Fruit fly (Drosophila melanogaster) whole organism, embryonic: ENCODE data around the gene CG42525.
A peak's percentile ranks its signal among the peaks of the same experiment; 100 is the strongest.

Experiments used
- Abd-B ChIP-seq: fragments of 200-800 bp; sonication (Bioruptor generic); optimal IDR thresholded peaks from 2 replicates; lab custom pipeline; 2018; ENCODE audit warnings: missing biosample characterization, mild to moderate bottlenecking, missing genetic modification characterization, moderate library complexity
- Aef1 ChIP-seq: fragments of 200-800 bp; sonication (Bioruptor generic); IDR thresholded peaks from 3 replicates; pipeline ENCODE4 v1.3.6; 2022; ENCODE audit warnings: missing biosample characterization, missing genetic modification characterization
- Blimp-1 ChIP-seq: fragments of 200-800 bp; sonication (Bioruptor generic); optimal IDR thresholded peaks from 3 replicates; lab custom pipeline; 2018; ENCODE audit warnings: missing biosample characterization, missing genetic modification characterization, mild to moderate bottlenecking, moderate library complexity, missing genetic modification reagents
- Bteb2 ChIP-seq: fragments of 200-800 bp; sonication (Bioruptor generic); optimal IDR thresholded peaks from 2 replicates; lab custom pipeline; 2016; ENCODE audit warnings: missing biosample characterization, missing genetic modification characterization
- CG10274 ChIP-seq: fragments of 200-800 bp; sonication (Bioruptor generic); optimal IDR thresholded peaks from 3 replicates; lab custom pipeline; 2017; ENCODE audit warnings: missing biosample characterization, mild to moderate bottlenecking, missing genetic modification characterization
- CG11398 ChIP-seq: fragments of 200-800 bp; sonication (Bioruptor generic); optimal IDR thresholded peaks from 2 replicates; lab custom pipeline; 2016; ENCODE audit warnings: missing biosample characterization, missing genetic modification characterization
- CG11723 ChIP-seq: fragments of 200-800 bp; sonication (Bioruptor generic); optimal IDR thresholded peaks from 2 replicates; lab custom pipeline; 2017; ENCODE audit warnings: missing biosample characterization, mild to moderate bottlenecking, missing genetic modification characterization
- CG15269 ChIP-seq: fragments of 200-800 bp; sonication (Bioruptor generic); optimal IDR thresholded peaks from 2 replicates; lab custom pipeline; 2018; ENCODE audit warnings: missing biosample characterization, mild to moderate bottlenecking, missing genetic modification characterization, moderate library complexity
- CG16863 ChIP-seq: fragments of 200-800 bp; sonication (Bioruptor generic); optimal IDR thresholded peaks from 3 replicates; lab custom pipeline; 2016; ENCODE audit warnings: missing biosample characterization, missing genetic modification characterization
- CG18262 ChIP-seq: fragments of 200-800 bp; optimal IDR thresholded peaks from 3 replicates; lab custom pipeline; 2019; ENCODE audit warnings: missing biosample characterization, mild to moderate bottlenecking, missing genetic modification characterization, moderate library complexity
- CG30403 ChIP-seq: fragments of 200-800 bp; sonication (Bioruptor generic); optimal IDR thresholded peaks from 3 replicates; lab custom pipeline; 2016; ENCODE audit warnings: missing biosample characterization, missing genetic modification characterization
- CG34376 ChIP-seq: fragments of 200-800 bp; sonication (Bioruptor generic); optimal IDR thresholded peaks from 2 replicates; lab custom pipeline; 2018; ENCODE audit warnings: missing biosample characterization, mild to moderate bottlenecking, missing genetic modification characterization
- CG4707 ChIP-seq: fragments of 200-800 bp; sonication (Bioruptor generic); optimal IDR thresholded peaks from 2 replicates; lab custom pipeline; 2018; ENCODE audit warnings: missing biosample characterization, mild to moderate bottlenecking, missing genetic modification characterization, moderate library complexity
- CG6683 ChIP-seq: fragments of 200-800 bp; sonication (Bioruptor generic); optimal IDR thresholded peaks from 2 replicates; lab custom pipeline; 2017; ENCODE audit warnings: missing biosample characterization, mild to moderate bottlenecking, missing genetic modification characterization, missing genetic modification reagents
- CG7357 ChIP-seq: fragments of 200-800 bp; sonication (Bioruptor generic); IDR thresholded peaks from 3 replicates; pipeline ENCODE4 v1.3.6; 2022; ENCODE audit warnings: missing biosample characterization, missing genetic modification characterization
- CG7839 ChIP-seq: fragments of 200-800 bp; sonication (Bioruptor generic); optimal IDR thresholded peaks from 3 replicates; lab custom pipeline; 2018; ENCODE audit warnings: missing biosample characterization, mild to moderate bottlenecking, missing genetic modification characterization, moderate library complexity
- CG8359 ChIP-seq: fragments of 200-800 bp; sonication (Bioruptor generic); optimal IDR thresholded peaks from 2 replicates; lab custom pipeline; 2017; ENCODE audit warnings: missing biosample characterization, mild to moderate bottlenecking, missing genetic modification characterization, borderline replicate concordance
- CG8765 ChIP-seq: fragments of 200-800 bp; sonication (Bioruptor generic); IDR thresholded peaks from 2 replicates; pipeline ENCODE4 v1.3.6; 2022; ENCODE audit warnings: missing biosample characterization, missing genetic modification characterization
- CG8944 ChIP-seq: fragments of 200-800 bp; sonication (Bioruptor generic); optimal IDR thresholded peaks from 3 replicates; lab custom pipeline; 2016; ENCODE audit warnings: missing biosample characterization, missing genetic modification characterization
- CG9215 ChIP-seq: fragments of 200-800 bp; sonication (Bioruptor generic); IDR thresholded peaks from 2 replicates; pipeline ENCODE4 v1.3.6; 2022; ENCODE audit warnings: missing biosample characterization, missing genetic modification characterization
- CG9876 ChIP-seq: fragments of 200-800 bp; sonication (Bioruptor generic); optimal IDR thresholded peaks from 2 replicates; lab custom pipeline; 2016; ENCODE audit warnings: missing biosample characterization, missing genetic modification characterization
- Camta ChIP-seq: fragments of 200-800 bp; sonication (Bioruptor generic); optimal IDR thresholded peaks from 2 replicates; lab custom pipeline; 2016; ENCODE audit warnings: missing biosample characterization, missing genetic modification characterization
- CkIIα-i1 ChIP-seq: fragments of 200-800 bp; sonication (Bioruptor generic); IDR thresholded peaks from 2 replicates; pipeline ENCODE4 v1.3.6; 2022; ENCODE audit warnings: missing biosample characterization, missing genetic modification characterization
- D ChIP-seq, 2 experiments: fragments of 200-800 bp in 1 of 2; fragments of >200 bp in 1 of 2; sonication (Bioruptor generic) in 1 of 2; optimal IDR thresholded peaks; 2 replicates in 1 of 2; 3 replicates in 1 of 2; lab custom pipeline; 2017; ENCODE audit warnings: mild to moderate bottlenecking in 1 of 2, missing biosample characterization in 1 of 2, missing genetic modification characterization in 1 of 2, missing genetic modification reagents in 1 of 2
- Fer3 ChIP-seq: fragments of 200-800 bp; sonication (Bioruptor generic); optimal IDR thresholded peaks from 2 replicates; lab custom pipeline; 2018; ENCODE audit warnings: missing biosample characterization, mild to moderate bottlenecking, missing genetic modification characterization, moderate library complexity
- Gsc ChIP-seq: fragments of 200-800 bp; sonication (Bioruptor generic); IDR thresholded peaks from 2 replicates; pipeline ENCODE4 v1.3.6; 2022; ENCODE audit warnings: missing biosample characterization, missing genetic modification characterization
- HHEX ChIP-seq: fragments of 200-800 bp; sonication (Bioruptor generic); optimal IDR thresholded peaks from 3 replicates; lab custom pipeline; 2017; ENCODE audit warnings: missing biosample characterization, mild to moderate bottlenecking, missing genetic modification characterization, missing genetic modification reagents
- HLH4C ChIP-seq: fragments of 200-800 bp; sonication (Bioruptor generic); IDR thresholded peaks from 3 replicates; pipeline ENCODE4 v1.3.6; 2022; ENCODE audit warnings: missing biosample characterization, missing genetic modification characterization; ENCODE audit not compliant: partially characterized antibody
- Optix ChIP-seq: fragments of 200-800 bp; sonication (Bioruptor generic); IDR thresholded peaks from 3 replicates; pipeline ENCODE4 v1.3.6; 2022; ENCODE audit warnings: missing biosample characterization, missing genetic modification characterization
- Vsx1 ChIP-seq: fragments of 200-800 bp; sonication (Bioruptor generic); optimal IDR thresholded peaks from 2 replicates; lab custom pipeline; 2017; ENCODE audit warnings: missing biosample characterization, mild to moderate bottlenecking, missing genetic modification characterization, missing genetic modification reagents
- YL-1 ChIP-seq: fragments of 200-800 bp; sonication (Bioruptor generic); optimal IDR thresholded peaks from 3 replicates; lab custom pipeline; 2017; ENCODE audit warnings: missing biosample characterization, mild to moderate bottlenecking, missing genetic modification characterization
- bbx ChIP-seq: fragments of 200-800 bp; sonication (Bioruptor generic); IDR thresholded peaks from 2 replicates; pipeline ENCODE4 v1.3.6; 2022; ENCODE audit warnings: missing biosample characterization, missing genetic modification characterization; ENCODE audit not compliant: partially characterized antibody
- ci ChIP-seq: fragments of 200-800 bp; sonication (Bioruptor generic); IDR thresholded peaks from 3 replicates; pipeline ENCODE4 v1.3.6; 2022; ENCODE audit warnings: missing biosample characterization, missing genetic modification characterization
- crc ChIP-seq: fragments of 200-800 bp; sonication (Bioruptor generic); optimal IDR thresholded peaks from 2 replicates; lab custom pipeline; 2016; ENCODE audit warnings: missing biosample characterization, missing genetic modification characterization
- crp ChIP-seq, 2 experiments: fragments of 200-800 bp; sonication (Bioruptor generic); optimal IDR thresholded peaks; 2 replicates in 1 of 2; 3 replicates in 1 of 2; lab custom pipeline; 2017; ENCODE audit warnings: missing biosample characterization in 2 of 2, missing genetic modification characterization in 2 of 2, mild to moderate bottlenecking in 1 of 2, moderate library complexity in 1 of 2
- gcm2 ChIP-seq: fragments of 200-800 bp; sonication (Bioruptor generic); optimal IDR thresholded peaks from 2 replicates; lab custom pipeline; 2016; ENCODE audit warnings: missing biosample characterization, missing genetic modification characterization
- gro ChIP-seq: fragments of 200-800 bp; sonication (Bioruptor generic); optimal IDR thresholded peaks from 2 replicates; lab custom pipeline; 2016; ENCODE audit warnings: missing biosample characterization, missing genetic modification characterization
- gsb-n ChIP-seq: fragments of 200-800 bp; sonication (Bioruptor generic); optimal IDR thresholded peaks from 3 replicates; lab custom pipeline; 2018; ENCODE audit warnings: missing biosample characterization, mild to moderate bottlenecking, missing genetic modification characterization
- ham ChIP-seq: fragments of 200-800 bp; sonication (Bioruptor generic); IDR thresholded peaks from 2 replicates; pipeline ENCODE4 v1.3.6; 2022; ENCODE audit warnings: missing biosample characterization, missing genetic modification characterization
- hbn ChIP-seq: fragments of 200-800 bp; sonication (Bioruptor generic); IDR thresholded peaks from 2 replicates; pipeline ENCODE4 v1.3.6; 2022; ENCODE audit warnings: missing biosample characterization, missing genetic modification characterization; ENCODE audit not compliant: partially characterized antibody
- luna ChIP-seq: fragments of 200-800 bp; sonication (Bioruptor generic); optimal IDR thresholded peaks from 2 replicates; lab custom pipeline; 2016; ENCODE audit warnings: missing biosample characterization, missing genetic modification characterization
- nerfin-1 ChIP-seq: fragments of 200-800 bp; sonication (Bioruptor generic); optimal IDR thresholded peaks from 3 replicates; lab custom pipeline; 2019; ENCODE audit warnings: missing biosample characterization, mild to moderate bottlenecking, missing genetic modification characterization, moderate library complexity
- org-1 ChIP-seq: fragments of 200-800 bp; sonication (Bioruptor generic); optimal IDR thresholded peaks from 2 replicates; lab custom pipeline; 2017; ENCODE audit warnings: missing biosample characterization, missing genetic modification characterization
- otp ChIP-seq: fragments of 200-800 bp; sonication (Bioruptor generic); IDR thresholded peaks from 3 replicates; pipeline ENCODE4, ENCODE4 v1.3.6; 2022; ENCODE audit warnings: missing biosample characterization, missing genetic modification characterization
- pan ChIP-seq, 4 experiments: fragments of >200 bp in 3 of 4; fragments of 200-800 bp in 1 of 4; sonication (Bioruptor generic) in 1 of 4; optimal IDR thresholded peaks in 3 of 4; IDR thresholded peaks in 1 of 4; 2 replicates each; pipeline versions ENCODE4 v1.3.6 to Lab custom; 2017 to 2022; ENCODE audit warnings: missing biosample characterization in 2 of 4, missing genetic modification characterization in 2 of 4, mixed read lengths in 1 of 4
- pho ChIP-seq: fragments of 200-800 bp; sonication (Bioruptor generic); optimal IDR thresholded peaks from 2 replicates; lab custom pipeline; 2016; ENCODE audit warnings: missing biosample characterization, missing genetic modification characterization
- salm ChIP-seq: fragments of 200-800 bp; sonication (Bioruptor generic); optimal IDR thresholded peaks from 2 replicates; lab custom pipeline; 2018; ENCODE audit warnings: missing biosample characterization, mild to moderate bottlenecking, missing genetic modification characterization
- tap ChIP-seq: fragments of 200-800 bp; optimal IDR thresholded peaks from 3 replicates; lab custom pipeline; 2019; ENCODE audit warnings: missing biosample characterization, mild to moderate bottlenecking, missing genetic modification characterization, moderate library complexity
- trem ChIP-seq: fragments of 200-800 bp; optimal IDR thresholded peaks from 3 replicates; lab custom pipeline; 2019; ENCODE audit warnings: missing biosample characterization, mild to moderate bottlenecking, missing genetic modification characterization, moderate library complexity
- zfh2 ChIP-seq: fragments of 200-800 bp; sonication (Bioruptor generic); optimal IDR thresholded peaks from 2 replicates; lab custom pipeline; 2016; ENCODE audit warnings: missing biosample characterization, missing genetic modification characterization

CG42525 gene

DNA sequence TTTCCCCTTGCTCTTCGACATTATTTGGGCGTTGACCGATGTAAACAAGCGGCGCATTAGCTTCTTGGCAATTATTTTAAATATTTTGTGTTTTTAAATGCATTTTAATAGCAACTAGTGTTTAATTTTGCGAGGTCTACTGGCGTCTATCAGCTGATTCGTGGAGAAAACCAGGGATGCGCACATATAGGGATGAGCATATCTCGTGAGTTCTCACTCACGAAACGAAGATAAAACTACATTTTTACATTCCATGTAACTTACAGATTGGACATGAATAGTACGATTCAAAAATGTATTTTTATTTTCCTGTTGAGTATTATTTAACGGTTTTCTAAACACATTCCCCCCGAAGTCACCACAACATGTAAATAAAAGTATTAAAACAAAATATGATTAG, 7.9 kb upstream of the CG42525 start, which contains the start of gene CG14966 (continued):
- TF ChIP-seq D (optimal IDR thresholded peaks at IDR 0.05; lab: Kevin White, UChicago) (no peak), D (GFP tag; optimal IDR thresholded peaks at IDR 0.05; lab: Kevin White, UChicago) (no peak), CkIIα-i1 (no peak), CG11723 (no peak), otp (GFP tag; lab: Robert Waterston, UW) (no peak), pho (GFP tag; lab: Kevin White, UChicago) (peak; percentile 29), HHEX (GFP tag; lab: Kevin White, UChicago) (no peak), bbx (GFP tag; lab: Robert Waterston, UW) (peak; percentile 96), crp (GFP tag; optimal IDR thresholded peaks at IDR 0.05; lab: Kevin White, UChicago) (peak; percentile 84 to 98), gro (GFP tag; lab: Kevin White, UChicago) (peak; percentile 58), Camta (GFP tag; lab: Kevin White, UChicago) (peak; percentile 0), CG8944 (GFP tag; lab: Kevin White, UChicago) (no peak), CG4707 (GFP tag; lab: Kevin White, UChicago) (no peak), ham (GFP tag; lab: Robert Waterston, UW) (no peak), crc (GFP tag; lab: Kevin White, UChicago) (no peak), salm (tag; lab: Kevin White, UChicago) (no peak), CG30403 (GFP tag; lab: Kevin White, UChicago) (peak; percentile 13), HLH4C (GFP tag; lab: Robert Waterston, UW) (peak; percentile 76), org-1 (GFP tag; lab: Kevin White, UChicago) (no peak), Gsc (GFP tag; lab: Robert Waterston, UW) (no peak), Abd-B (GFP tag; lab: Kevin White, UChicago) (no peak), CG10274 (GFP tag; lab: Kevin White, UChicago) (no peak), CG6683 (GFP tag; lab: Kevin White, UChicago) (no peak), CG34376 (GFP tag; lab: Kevin White, UChicago) (peak; percentile 79), CG7839 (tag; lab: Kevin White, UChicago) (peak; percentile 23), CG8359 (GFP tag; lab: Kevin White, UChicago) (no peak), pan (optimal IDR thresholded peaks at IDR 0.05; lab: Kevin White, UChicago) (no peak), pan (GFP tag; optimal IDR thresholded peaks at IDR 0.05 in 1 of 2, IDR thresholded peaks at IDR 0.05 in 1 of 2) (no peak), YL-1 (GFP tag; lab: Kevin White, UChicago) (peak; percentile 79), CG11398 (GFP tag; lab: Kevin White, UChicago) (no peak), CG15269 (tag; lab: Kevin White, UChicago) (peak; percentile 12), trem (peak; percentile 76), Bteb2 (peak; percentile 23), CG7357 (no peak), CG8765 (GFP tag; lab: Robert Waterston, UW) (no peak), CG16863 (GFP tag; lab: Kevin White, UChicago) (no peak), gsb-n (tag; lab: Kevin White, UChicago) (no peak), Fer3 (no peak), CG18262 (tag; lab: Kevin White, UChicago) (peak; percentile 7), CG9876 (GFP tag; lab: Kevin White, UChicago) (no peak), luna (GFP tag; lab: Kevin White, UChicago) (peak; percentile 43), Vsx1 (no peak), Optix (no peak), zfh2 (peak; percentile 22), gcm2 (GFP tag; lab: Kevin White, UChicago) (no peak), tap (tag; lab: Kevin White, UChicago) (no peak), nerfin-1 (tag; lab: Kevin White, UChicago) (peak; percentile 31), hbn (GFP tag; lab: Robert Waterston, UW) (peak; percentile 85), CG9215 (no peak), Aef1 (GFP tag; lab: Robert Waterston, UW) (no peak), ci (peak; percentile 50; the same call in 1 of the 3 replicates), Blimp-1 (GFP tag; lab: Kevin White, UChicago) (no peak)
